Fruit fly (Drosophila melanogaster): ENCODE measurements around the gene CG45122.
A peak's percentile ranks its signal among the peaks of the same experiment; 100 is the strongest.

The CG45122 gene

dm6 chr3R:13078263-13078662 lies 34.3 kb downstream of the CG45122 start (continued):
- TF ChIP-seq CG6813 (GFP tag; optimal IDR thresholded peaks at IDR 0.05) (no peak), CG9817 (tag; optimal IDR thresholded peaks at IDR 0.05) (peak; percentile 38), inv (GFP tag; IDR thresholded peaks at IDR 0.05; ENCODE audit: partially characterized antibody) (peak; percentile 46; the same call in 1 of the 2 replicates), CG3065 (GFP tag; optimal IDR thresholded peaks at IDR 0.05) (no peak), Mrtf (GFP tag; IDR thresholded peaks at IDR 0.05) (no peak), luna (GFP tag; optimal IDR thresholded peaks at IDR 0.05) (no peak), nmo (GFP tag; optimal IDR thresholded peaks at IDR 0.05) (peak; percentile 34), salm (tag; optimal IDR thresholded peaks at IDR 0.05) (no peak), ems (GFP tag; optimal IDR thresholded peaks at IDR 0.05) (no peak), wdn (GFP tag; IDR thresholded peaks at IDR 0.05) (no peak), CG2116 (GFP tag; optimal IDR thresholded peaks at IDR 0.05) (peak; percentile 7), CG11093 (GFP tag; IDR thresholded peaks at IDR 0.05) (no peak), Lpt (GFP tag; optimal IDR thresholded peaks at IDR 0.05) (no peak), vnd (GFP tag; IDR thresholded peaks at IDR 0.05; ENCODE audit: partially characterized antibody) (no peak), grau (tag; optimal IDR thresholded peaks at IDR 0.05) (peak; percentile 35), ap (GFP tag; IDR thresholded peaks at IDR 0.05) (no peak), CG9437 (GFP tag; optimal IDR thresholded peaks at IDR 0.05) (no peak), CG2712 (tag; optimal IDR thresholded peaks at IDR 0.05) (peak; percentile 65), CG1647 (GFP tag; optimal IDR thresholded peaks at IDR 0.05) (no peak), CG11723 (GFP tag; optimal IDR thresholded peaks at IDR 0.05) (no peak), ara (GFP tag; IDR thresholded peaks at IDR 0.05) (no peak), CG12769 (tag; optimal IDR thresholded peaks at IDR 0.05) (no peak), Atf3 (GFP tag; optimal IDR thresholded peaks at IDR 0.05) (no peak), HLH3B (GFP tag; IDR thresholded peaks at IDR 0.05) (no peak), CG7357 (GFP tag; IDR thresholded peaks at IDR 0.05) (no peak), CG12659 (GFP tag; optimal IDR thresholded peaks at IDR 0.05) (no peak), Adf1 (GFP tag; IDR thresholded peaks at IDR 0.05) (no peak), Gsc (GFP tag; IDR thresholded peaks at IDR 0.05) (no peak), tx (GFP tag; optimal IDR thresholded peaks at IDR 0.05) (no peak), CG14050 (GFP tag; IDR thresholded peaks at IDR 0.05) (no peak), CG14014 (GFP tag; IDR thresholded peaks at IDR 0.05) (no peak), gsb (GFP tag; IDR thresholded peaks at IDR 0.05) (no peak), CG8281 (tag; optimal IDR thresholded peaks at IDR 0.05) (no peak), stwl (tag; optimal IDR thresholded peaks at IDR 0.05) (no peak), Aef1 (GFP tag; IDR thresholded peaks at IDR 0.05) (no peak), Xbp1 (GFP tag; optimal IDR thresholded peaks at IDR 0.05) (peak; percentile 64), CG2129 (GFP tag; IDR thresholded peaks at IDR 0.05; ENCODE audit: partially characterized antibody) (no peak), Scr (GFP tag; IDR thresholded peaks at IDR 0.05; ENCODE audit: partially characterized antibody) (no peak), Ssrp (tag; optimal IDR thresholded peaks at IDR 0.05) (no peak), CG15514 (GFP tag; optimal IDR thresholded peaks at IDR 0.05) (no peak), Doc3 (GFP tag; IDR thresholded peaks at IDR 0.05; ENCODE audit: partially characterized antibody) (no peak), Doc2 (GFP tag; IDR thresholded peaks at IDR 0.05) (no peak), peb (GFP tag; IDR thresholded peaks at IDR 0.05) (no peak), Side (GFP tag; optimal IDR thresholded peaks at IDR 0.05) (no peak), Dek (tag; optimal IDR thresholded peaks at IDR 0.05) (peak; percentile 30), wor (GFP tag; IDR thresholded peaks at IDR 0.05) (no peak), CG2202 (tag; optimal IDR thresholded peaks at IDR 0.05) (no peak), Usf (GFP tag; optimal IDR thresholded peaks at IDR 0.05) (no peak), CG17912 (GFP tag; optimal IDR thresholded peaks at IDR 0.05) (peak; percentile 20), fd64A (GFP tag; optimal IDR thresholded peaks at IDR 0.05) (no peak), GATAe (GFP tag; conservative IDR thresholded peaks at IDR 0.05) (no peak), toy (GFP tag; IDR thresholded peaks at IDR 0.05) (no peak)
